Worm (Caenorhabditis elegans) whole organism, L4/young adult: ENCODE results near the gene K10G6.9.

Experiments used
- W03F9.2 ChIP-seq: fragments of 150-350 bp; optimal IDR thresholded peaks from 2 replicates; lab custom pipeline; 2014; ENCODE audit warnings: missing biosample characterization, missing genetic modification characterization
- dao-5 ChIP-seq: sonication (generic microtip); optimal IDR thresholded peaks from 2 replicates; lab custom pipeline; 2016; ENCODE audit warnings: missing genotype, missing genetic modification characterization, moderate library complexity, missing compliant biosample characterization
- him-1 ChIP-seq: sonication (generic microtip); optimal IDR thresholded peaks from 2 replicates; lab custom pipeline; 2016; ENCODE audit warnings: missing genotype, missing genetic modification reagents, missing genetic modification characterization, missing compliant biosample characterization

Gene K10G6.9

DNA sequence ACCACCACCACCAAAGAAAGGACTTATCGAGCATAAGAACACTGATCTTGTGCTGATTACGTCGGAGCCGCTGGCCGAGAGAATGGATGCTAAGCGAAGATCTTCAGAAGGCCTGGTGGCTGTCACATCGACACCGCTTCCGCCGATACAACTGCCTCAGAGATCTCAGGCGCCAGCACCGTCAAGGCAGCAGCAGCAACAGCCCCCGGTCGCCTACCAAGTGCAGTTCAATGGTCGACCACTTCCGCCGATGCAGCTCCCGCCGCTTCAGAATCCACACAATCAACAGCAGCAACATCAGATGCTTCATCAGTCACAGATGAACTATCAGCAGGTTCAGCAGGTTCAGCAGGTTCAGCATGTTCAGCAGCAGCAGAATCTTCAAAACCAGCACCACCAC, 5.0 kb upstream of the K10G6.9 start:
- TF ChIP-seq him-1 (tag; lab: Kevin White, UChicago), result no peak
- TF ChIP-seq W03F9.2 (tag; lab: Kevin White, UChicago), result no peak
- TF ChIP-seq dao-5 (tag; lab: Kevin White, UChicago), result no peak

DNA sequence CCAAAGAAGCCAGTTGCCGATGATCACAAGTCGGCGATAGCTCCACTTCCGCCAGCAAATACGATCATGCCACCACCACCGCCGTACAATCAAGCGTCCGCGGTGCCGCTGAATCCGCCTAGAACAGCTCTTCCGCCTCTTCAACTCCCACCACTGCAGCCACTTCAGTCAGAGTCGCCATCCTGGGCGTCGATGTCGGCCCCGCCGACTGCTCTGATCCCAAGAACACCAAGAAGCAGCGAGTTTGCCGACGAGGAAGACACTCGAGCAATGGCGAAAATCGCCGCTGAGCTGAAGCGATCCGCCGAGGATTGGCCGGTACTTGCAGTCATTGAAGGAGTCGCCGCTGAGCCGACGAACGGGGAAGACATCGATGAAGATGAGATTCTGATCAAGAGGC, 4.0 kb upstream of the K10G6.9 start:
- TF ChIP-seq him-1 (tag; lab: Kevin White, UChicago), result no peak
- TF ChIP-seq dao-5 (tag; lab: Kevin White, UChicago), result no peak
- TF ChIP-seq W03F9.2 (tag; lab: Kevin White, UChicago), result no peak

DNA sequence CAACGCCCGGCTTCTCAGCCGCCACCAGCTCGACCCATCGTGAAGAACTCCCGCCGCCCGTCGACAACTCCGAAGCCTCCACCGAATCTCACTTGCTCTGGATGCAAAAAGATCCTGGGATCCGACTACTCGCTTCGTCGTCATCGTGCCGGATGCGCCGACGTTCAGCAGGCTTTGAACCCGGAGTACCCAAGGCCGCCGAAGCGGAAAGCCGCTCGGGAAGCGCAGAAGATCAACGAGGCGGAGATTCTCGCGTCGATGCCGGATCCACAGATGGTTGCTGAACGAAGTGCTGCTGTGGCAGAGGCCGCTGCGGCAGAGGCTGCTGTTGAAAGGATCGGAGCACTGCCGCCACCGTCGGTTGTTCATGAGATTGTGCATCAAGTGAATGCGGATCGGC, 3.3 kb upstream of the K10G6.9 start:
- no peak for TF ChIP-seq W03F9.2 (tag; lab: Kevin White, UChicago)
- no peak for TF ChIP-seq dao-5 (tag; lab: Kevin White, UChicago)
- no peak for TF ChIP-seq him-1 (tag; lab: Kevin White, UChicago)

DNA sequence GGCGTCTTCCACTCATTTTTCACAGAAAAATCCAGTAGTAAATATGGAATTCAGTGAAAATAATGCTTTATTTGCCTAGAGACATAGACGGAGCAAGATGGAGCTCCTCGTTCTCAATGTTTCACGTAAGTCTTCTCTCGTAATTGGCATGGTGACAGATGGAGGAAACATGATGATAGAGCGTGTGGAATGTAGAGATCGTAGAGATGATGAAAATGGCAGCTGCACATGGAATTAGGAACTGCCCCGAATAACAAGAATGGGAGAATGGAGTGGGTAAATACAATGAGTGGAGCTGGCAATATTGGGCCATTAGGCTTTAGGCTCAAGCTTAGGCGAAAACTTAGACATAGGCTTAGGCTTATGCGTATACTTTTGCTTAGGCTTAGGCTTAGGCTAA, 2.9 kb downstream of the K10G6.9 start, which contains the start of gene cank-26:
cank-26 (minus strand) TSS at position 113 of the 400 bp plus-strand sequence.
- no peak for TF ChIP-seq him-1 (tag; lab: Kevin White, UChicago)
- no peak for TF ChIP-seq W03F9.2 (tag; lab: Kevin White, UChicago)
- TF ChIP-seq dao-5 (tag; lab: Kevin White, UChicago), result no peak

DNA sequence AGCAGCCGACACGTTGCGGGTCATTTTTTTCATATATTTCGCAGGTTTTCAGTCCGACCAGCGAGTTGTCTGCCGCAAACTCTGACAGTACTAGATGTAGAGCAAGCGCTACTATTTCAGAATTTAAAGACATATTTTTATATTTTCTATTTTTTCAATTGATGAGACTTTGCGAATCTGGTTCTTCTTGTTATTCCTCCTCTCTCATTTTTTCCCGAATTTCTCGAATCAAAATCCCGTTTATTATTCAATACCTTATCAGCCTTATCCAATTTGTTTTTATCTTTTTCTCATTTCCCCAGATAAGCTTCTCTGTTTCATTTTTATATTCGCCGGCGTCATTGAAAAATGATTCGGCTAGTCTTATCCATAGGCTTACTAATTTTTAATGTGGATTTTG, 3.9 kb downstream of the K10G6.9 start, which contains the start of gene dos-2:
dos-2 (plus strand) TSS at position 301 of the 400 bp plus-strand sequence.
- TF ChIP-seq him-1 (tag; lab: Kevin White, UChicago), result no peak
- no peak for TF ChIP-seq W03F9.2 (tag; lab: Kevin White, UChicago)
- no peak for TF ChIP-seq dao-5 (tag; lab: Kevin White, UChicago)

DNA sequence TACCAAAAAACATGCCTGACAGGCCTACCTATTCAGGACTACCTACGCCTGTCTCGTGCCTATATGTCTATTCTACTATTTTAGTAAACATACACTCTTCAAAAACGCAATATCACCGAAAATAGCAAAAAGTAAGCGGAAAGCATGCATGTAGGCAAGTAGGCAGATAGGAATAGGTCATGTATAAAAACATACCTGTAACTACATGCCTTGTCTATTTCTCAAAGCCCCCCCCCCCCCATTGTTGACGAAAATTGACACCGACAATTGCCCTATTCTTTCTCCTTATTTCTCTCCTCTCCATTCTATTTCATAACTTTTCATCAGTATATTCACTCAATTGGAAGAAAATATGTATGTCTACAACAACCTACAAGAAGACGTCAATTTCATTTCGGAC, 6.1 kb downstream of the K10G6.9 start:
- TF ChIP-seq W03F9.2 (tag; lab: Kevin White, UChicago) (no peak), dao-5 (tag; lab: Kevin White, UChicago) (no peak), him-1 (tag; lab: Kevin White, UChicago) (no peak)

DNA sequence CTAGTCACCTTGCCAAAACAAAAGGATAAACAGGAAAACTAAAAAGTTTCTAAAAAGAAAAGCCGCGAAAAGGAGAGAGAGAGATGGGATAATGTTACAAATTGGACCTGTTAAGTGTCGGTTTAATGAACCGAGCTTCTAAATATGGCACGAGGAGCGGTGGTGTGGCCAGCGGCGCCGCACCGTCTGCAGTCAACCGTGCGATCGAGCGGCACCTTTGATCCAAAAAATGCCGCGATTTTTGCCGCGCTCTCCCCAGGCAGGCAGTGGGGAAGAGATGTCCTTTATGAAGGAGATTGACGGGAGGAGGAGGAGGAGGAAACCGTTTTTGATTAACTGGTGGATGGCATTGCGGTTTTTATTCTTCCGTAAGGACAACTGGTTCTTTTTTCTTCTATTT, 8.3 kb downstream of the K10G6.9 start:
- TF ChIP-seq W03F9.2 (tag; lab: Kevin White, UChicago), result no peak
- TF ChIP-seq dao-5 (tag; lab: Kevin White, UChicago), result no peak
- TF ChIP-seq him-1 (tag; lab: Kevin White, UChicago), result no peak

DNA sequence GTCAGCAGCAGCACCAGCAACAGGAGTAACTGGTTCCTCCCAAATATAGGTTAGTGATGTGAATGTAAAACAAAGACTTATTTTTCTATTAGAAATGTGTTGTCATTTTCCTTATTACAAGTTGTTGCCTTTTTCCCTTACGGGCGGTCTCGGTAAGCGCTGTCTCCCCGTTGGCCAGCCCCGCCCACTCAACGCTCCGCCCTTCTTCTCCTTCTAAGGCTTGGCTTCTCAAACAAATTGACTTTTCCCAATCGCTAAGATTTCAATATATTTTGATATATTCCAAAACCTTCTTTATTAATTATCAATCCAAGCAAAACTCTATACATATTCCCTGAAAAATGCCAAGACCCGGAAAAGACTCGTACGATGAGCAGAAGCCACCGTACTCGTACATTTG, 10.3 kb downstream of the K10G6.9 start, which contains the start of gene lin-31:
lin-31 (plus strand) TSS at position 237 of the 400 bp plus-strand sequence.
- TF ChIP-seq W03F9.2 (tag; lab: Kevin White, UChicago) (no peak), dao-5 (tag; lab: Kevin White, UChicago) (no peak), him-1 (tag; lab: Kevin White, UChicago) (no peak)

DNA sequence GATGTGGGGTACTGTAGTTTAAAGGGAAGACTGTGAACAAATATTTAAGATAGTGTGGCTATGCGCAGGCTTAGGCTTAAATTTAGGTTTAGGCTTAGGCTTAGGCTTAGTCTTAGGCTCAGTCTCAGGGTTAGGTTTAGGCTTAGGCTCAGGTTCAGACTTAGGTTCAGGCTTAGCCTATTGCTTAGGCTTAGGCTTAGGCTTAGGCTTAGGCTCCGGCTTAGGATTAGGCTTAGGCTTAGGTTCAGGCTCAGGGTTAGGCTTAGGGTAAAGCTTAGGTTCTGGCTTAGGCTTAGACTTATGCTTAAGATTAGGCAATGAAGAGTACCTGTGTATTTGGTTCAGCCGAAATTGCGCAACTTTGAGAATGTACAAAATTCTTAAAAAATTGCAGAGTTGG, 12.2 kb downstream of the K10G6.9 start:
- TF ChIP-seq dao-5 (tag; lab: Kevin White, UChicago) (no peak), him-1 (tag; lab: Kevin White, UChicago) (no peak), W03F9.2 (tag; lab: Kevin White, UChicago) (no peak)

DNA sequence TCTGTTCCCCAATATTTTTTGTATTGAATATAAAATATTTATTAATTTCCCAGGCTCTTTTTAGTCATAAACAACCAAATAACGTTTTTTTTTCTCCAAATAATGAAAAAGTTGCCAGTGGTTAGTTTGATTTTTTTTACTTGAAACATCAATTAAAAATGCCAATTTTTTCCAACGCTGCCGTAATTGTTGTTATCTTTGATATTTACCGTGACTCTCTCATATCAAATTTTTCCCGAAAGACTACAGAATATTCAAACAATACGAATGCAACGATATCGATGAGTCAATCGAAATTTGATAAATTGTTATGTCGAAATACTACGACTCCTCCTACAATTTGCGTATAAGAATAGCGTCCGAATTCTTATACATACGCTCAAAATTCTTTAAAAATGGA, 14.8 kb downstream of the K10G6.9 start, which contains the start of gene K10G6.5:
K10G6.5 (plus strand) TSS at position 345 of the 400 bp plus-strand sequence.
- TF ChIP-seq him-1 (tag; lab: Kevin White, UChicago) (no peak), W03F9.2 (tag; lab: Kevin White, UChicago) (no peak), dao-5 (tag; lab: Kevin White, UChicago) (no peak)

DNA sequence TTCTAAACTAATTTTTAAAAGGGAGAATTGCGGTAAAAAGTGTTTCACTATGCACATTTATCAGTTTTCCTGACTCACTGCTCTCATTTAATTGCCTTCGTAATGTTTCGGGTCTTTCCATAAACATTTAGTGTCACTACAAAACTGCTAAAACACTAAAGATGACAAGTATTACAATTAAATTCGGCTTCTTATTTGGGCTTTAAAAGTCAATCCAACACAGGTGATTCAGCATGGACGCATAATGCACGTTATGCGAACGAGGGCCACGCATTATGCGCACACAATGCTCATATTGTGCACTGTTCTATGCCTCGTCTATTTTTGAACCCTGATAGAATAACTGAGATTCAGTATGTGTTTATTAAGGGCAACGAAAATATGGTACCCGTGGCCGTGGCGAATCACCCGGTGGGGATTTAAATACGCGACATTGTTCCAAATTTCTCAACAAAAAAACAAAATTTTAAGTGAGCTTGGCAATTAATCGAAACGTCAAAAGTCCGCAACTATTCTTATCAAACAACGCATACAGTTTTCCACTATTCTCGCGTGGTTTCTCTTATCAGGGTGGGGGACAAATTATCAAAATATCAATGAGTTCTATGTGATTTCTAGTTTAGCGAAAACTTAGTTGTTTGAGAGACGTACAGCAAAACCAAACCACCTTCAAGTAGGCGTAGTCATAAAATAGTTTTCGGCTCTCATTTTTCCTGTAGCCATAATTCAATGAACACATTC, 17.7 kb downstream of the K10G6.9 start, which contains the start of gene Y14H12A.2:
Y14H12A.2 (minus strand) TSS at position 51 of the 741 bp plus-strand sequence.
- TF ChIP-seq W03F9.2 (tag; lab: Kevin White, UChicago), result no peak
- no peak for TF ChIP-seq dao-5 (tag; lab: Kevin White, UChicago)
- TF ChIP-seq him-1 (tag; lab: Kevin White, UChicago), result no peak

DNA sequence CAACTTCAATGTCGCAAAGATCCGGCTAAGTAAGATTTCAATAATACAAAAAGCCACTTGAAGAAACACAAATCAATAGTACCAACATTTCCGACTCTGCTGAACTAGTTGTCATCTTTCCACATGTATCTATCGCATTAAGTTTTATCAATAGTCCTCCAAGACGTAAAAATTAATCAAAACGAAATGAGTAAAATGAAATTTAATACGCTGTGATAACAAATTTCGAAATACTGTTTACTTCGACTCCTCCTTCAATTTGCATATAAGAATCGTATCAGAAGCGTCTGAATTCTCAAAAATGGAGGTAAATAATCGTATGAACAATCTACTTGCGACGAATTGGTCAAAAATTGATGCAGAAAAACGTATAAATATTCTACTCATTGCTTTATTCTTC, 18.6 kb downstream of the K10G6.9 start:
- TF ChIP-seq dao-5 (tag; lab: Kevin White, UChicago) (no peak), him-1 (tag; lab: Kevin White, UChicago) (no peak), W03F9.2 (tag; lab: Kevin White, UChicago) (no peak)

DNA sequence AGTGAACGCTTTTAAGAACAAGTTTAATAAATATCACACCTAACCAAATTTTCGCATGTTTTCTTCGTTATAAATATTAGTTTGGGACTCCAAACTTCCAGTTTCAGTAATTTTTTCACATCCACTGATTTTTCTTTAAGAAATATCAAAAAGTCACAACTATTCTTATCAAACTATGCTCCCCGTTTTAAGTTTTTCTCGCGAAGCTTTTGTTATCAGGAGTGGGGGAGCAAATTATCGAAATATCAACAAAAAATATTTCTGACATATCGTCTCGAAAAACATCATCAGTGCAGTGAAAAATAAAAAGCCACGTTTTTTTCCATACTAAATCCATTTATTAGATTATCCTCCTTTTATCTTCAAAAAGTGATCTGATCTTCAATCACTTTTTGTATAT, 20.0 kb downstream of the K10G6.9 start:
- no peak for TF ChIP-seq dao-5 (tag; lab: Kevin White, UChicago)
- TF ChIP-seq him-1 (tag; lab: Kevin White, UChicago), result no peak
- no peak for TF ChIP-seq W03F9.2 (tag; lab: Kevin White, UChicago)
